Fruit fly (Drosophila melanogaster) whole organism, embryonic: Measurements from ENCODE around the gene CG4278.

Source experiments
- Adf1 ChIP-seq: fragments of 200-800 bp; sonication (Bioruptor generic); IDR thresholded peaks from 2 replicates; pipeline ENCODE4 v1.3.6; 2022; ENCODE audit warnings: missing biosample characterization, missing genetic modification characterization
- Atf-2 ChIP-seq: fragments of 200-800 bp; sonication (Bioruptor generic); optimal IDR thresholded peaks from 2 replicates; lab custom pipeline; 2016; ENCODE audit warnings: missing biosample characterization, missing genetic modification characterization
- B-H1 ChIP-seq: fragments of 200-800 bp; sonication (Bioruptor generic); IDR thresholded peaks from 3 replicates; pipeline ENCODE4 v1.3.6; 2022; ENCODE audit warnings: missing biosample characterization, missing genetic modification characterization
- B-H2 ChIP-seq: fragments of 200-800 bp; sonication (Bioruptor generic); optimal IDR thresholded peaks from 2 replicates; lab custom pipeline; 2018; ENCODE audit warnings: missing biosample characterization, mild to moderate bottlenecking, missing genetic modification characterization
- CG10543 ChIP-seq: fragments of 200-800 bp; sonication (Bioruptor generic); optimal IDR thresholded peaks from 3 replicates; lab custom pipeline; 2017; ENCODE audit warnings: missing biosample characterization, mild to moderate bottlenecking, missing genetic modification characterization, moderate library complexity
- CG11093 ChIP-seq: fragments of 200-800 bp; sonication (Bioruptor generic); IDR thresholded peaks from 3 replicates; pipeline ENCODE4 v1.3.6; 2022; ENCODE audit warnings: missing biosample characterization, missing genetic modification characterization
- CG11398 ChIP-seq: fragments of 200-800 bp; sonication (Bioruptor generic); optimal IDR thresholded peaks from 2 replicates; lab custom pipeline; 2016; ENCODE audit warnings: missing biosample characterization, missing genetic modification characterization
- CG11560 ChIP-seq: fragments of 200-800 bp; sonication (Bioruptor generic); IDR thresholded peaks from 3 replicates; pipeline ENCODE4 v1.3.6; 2022; ENCODE audit warnings: missing biosample characterization, missing genetic modification characterization
- CG12104 ChIP-seq: fragments of 200-800 bp; sonication (Bioruptor generic); optimal IDR thresholded peaks from 3 replicates; lab custom pipeline; 2016; ENCODE audit warnings: missing biosample characterization, missing genetic modification characterization
- CG15269 ChIP-seq: fragments of 200-800 bp; sonication (Bioruptor generic); optimal IDR thresholded peaks from 2 replicates; lab custom pipeline; 2018; ENCODE audit warnings: missing biosample characterization, mild to moderate bottlenecking, missing genetic modification characterization, moderate library complexity
- CG2120 ChIP-seq: fragments of 200-800 bp; sonication (Bioruptor generic); optimal IDR thresholded peaks from 3 replicates; lab custom pipeline; 2016; ENCODE audit warnings: missing biosample characterization, missing genetic modification characterization
- CG31365 ChIP-seq: fragments of 200-800 bp; sonication (Bioruptor generic); optimal IDR thresholded peaks from 2 replicates; lab custom pipeline; 2018; ENCODE audit warnings: missing biosample characterization, mild to moderate bottlenecking, missing genetic modification characterization
- CG4617 ChIP-seq: fragments of 200-800 bp; sonication (Bioruptor generic); optimal IDR thresholded peaks from 3 replicates; lab custom pipeline; 2016; ENCODE audit warnings: missing biosample characterization, missing genetic modification characterization, borderline replicate concordance
- CG6254 ChIP-seq: fragments of 200-800 bp; sonication (Bioruptor generic); optimal IDR thresholded peaks from 3 replicates; lab custom pipeline; 2017; ENCODE audit warnings: mild to moderate bottlenecking, missing biosample characterization, missing genetic modification reagents, missing genetic modification characterization
- CG6272 ChIP-seq: fragments of 200-800 bp; sonication (Bioruptor generic); IDR thresholded peaks from 2 replicates; pipeline ENCODE4 v1.3.6; 2022; ENCODE audit warnings: missing biosample characterization, missing genetic modification characterization
- CG6813 ChIP-seq: fragments of 200-800 bp; sonication (Bioruptor generic); optimal IDR thresholded peaks from 2 replicates; lab custom pipeline; 2017; ENCODE audit warnings: missing biosample characterization, missing genetic modification characterization, mild to moderate bottlenecking, moderate library complexity, missing genetic modification reagents
- CG7372 ChIP-seq: fragments of 200-800 bp; sonication (Bioruptor generic); IDR thresholded peaks from 2 replicates; pipeline ENCODE4 v1.3.6; 2022; ENCODE audit warnings: missing biosample characterization, missing genetic modification characterization
- CG7786 ChIP-seq: fragments of 200-800 bp; sonication (Bioruptor generic); optimal IDR thresholded peaks from 2 replicates; lab custom pipeline; 2016; ENCODE audit warnings: missing biosample characterization, missing genetic modification characterization
- D19A ChIP-seq: fragments of 200-800 bp; optimal IDR thresholded peaks from 3 replicates; lab custom pipeline; 2019; ENCODE audit warnings: missing biosample characterization, mild to moderate bottlenecking, missing genetic modification characterization, moderate library complexity
- D19B ChIP-seq: fragments of 200-800 bp; sonication (Bioruptor generic); optimal IDR thresholded peaks from 2 replicates; lab custom pipeline; 2017; ENCODE audit warnings: missing biosample characterization, mild to moderate bottlenecking, missing genetic modification characterization
- Fer3 ChIP-seq: fragments of 200-800 bp; sonication (Bioruptor generic); optimal IDR thresholded peaks from 2 replicates; lab custom pipeline; 2018; ENCODE audit warnings: missing biosample characterization, mild to moderate bottlenecking, missing genetic modification characterization, moderate library complexity
- HLH3B ChIP-seq: fragments of 200-800 bp; sonication (Bioruptor generic); IDR thresholded peaks from 2 replicates; pipeline ENCODE4 v1.3.6; 2022; ENCODE audit warnings: missing biosample characterization, missing genetic modification characterization
- Hr51 ChIP-seq, 2 experiments: fragments of 200-800 bp; sonication (Bioruptor generic); optimal IDR thresholded peaks; 2 replicates in 1 of 2; 3 replicates in 1 of 2; lab custom pipeline; 2016 to 2018; ENCODE audit warnings: missing biosample characterization in 2 of 2, missing genetic modification characterization in 2 of 2, mild to moderate bottlenecking in 1 of 2, moderate library complexity in 1 of 2
- MESR4 ChIP-seq: fragments of 200-800 bp; sonication (Bioruptor generic); optimal IDR thresholded peaks from 2 replicates; lab custom pipeline; 2018; ENCODE audit warnings: missing biosample characterization, mild to moderate bottlenecking, missing genetic modification characterization, moderate library complexity
- Mad ChIP-seq: fragments of 200-800 bp; sonication (Bioruptor generic); optimal IDR thresholded peaks from 2 replicates; lab custom pipeline; 2016; ENCODE audit warnings: missing biosample characterization, missing genetic modification characterization
- Nf-YC ChIP-seq: fragments of 200-800 bp; optimal IDR thresholded peaks from 3 replicates; lab custom pipeline; 2019; ENCODE audit warnings: missing biosample characterization, mild to moderate bottlenecking, missing genetic modification characterization, moderate library complexity
- Oaz ChIP-seq: fragments of 200-800 bp; sonication (Bioruptor generic); IDR thresholded peaks from 2 replicates; pipeline ENCODE4 v1.3.6; 2022; ENCODE audit warnings: missing biosample characterization, missing genetic modification characterization
- Ptx1 ChIP-seq: fragments of 200-800 bp; sonication (Bioruptor generic); IDR thresholded peaks from 2 replicates; pipeline ENCODE4 v1.3.6; 2022; ENCODE audit warnings: missing biosample characterization, missing genetic modification characterization
- Rfx ChIP-seq: fragments of 200-800 bp; sonication (Bioruptor generic); IDR thresholded peaks from 2 replicates; pipeline ENCODE4 v1.3.6; 2022; ENCODE audit warnings: missing biosample characterization, missing genetic modification characterization
- Ssrp ChIP-seq: fragments of 200-800 bp; sonication (Bioruptor generic); optimal IDR thresholded peaks from 2 replicates; lab custom pipeline; 2018; ENCODE audit warnings: missing biosample characterization, mild to moderate bottlenecking, missing genetic modification characterization, moderate library complexity
- Taf1 ChIP-seq: fragments of 200-800 bp; sonication (Bioruptor generic); IDR thresholded peaks from 2 replicates; pipeline ENCODE4 v1.3.6; 2022; ENCODE audit warnings: missing biosample characterization, missing genetic modification characterization
- Usf ChIP-seq: fragments of 200-800 bp; sonication (Bioruptor generic); optimal IDR thresholded peaks from 2 replicates; lab custom pipeline; 2017; ENCODE audit warnings: missing genotype, missing biosample characterization, missing genetic modification characterization
- bsh ChIP-seq, 2 experiments: fragments of 200-800 bp; sonication (Bioruptor generic); optimal IDR thresholded peaks; 2 replicates each; lab custom pipeline; 2017 to 2018; ENCODE audit warnings: mild to moderate bottlenecking in 2 of 2, missing biosample characterization in 2 of 2, missing genetic modification characterization in 2 of 2, moderate library complexity in 1 of 2
- croc ChIP-seq: fragments of 200-800 bp; sonication (Bioruptor generic); conservative IDR thresholded peaks from 3 replicates; pipeline ENCODE4 v1.3.6; 2022; ENCODE audit warnings: missing biosample characterization, missing genetic modification characterization
- dmrt11E ChIP-seq: fragments of 200-800 bp; sonication (Bioruptor generic); optimal IDR thresholded peaks from 3 replicates; lab custom pipeline; 2018; ENCODE audit warnings: missing biosample characterization, mild to moderate bottlenecking, missing genetic modification characterization, moderate library complexity
- dmrt99B ChIP-seq: fragments of 200-800 bp; sonication (Bioruptor generic); optimal IDR thresholded peaks from 2 replicates; lab custom pipeline; 2018; ENCODE audit warnings: missing biosample characterization, mild to moderate bottlenecking, missing genetic modification characterization, moderate library complexity
- grn ChIP-seq: fragments of 200-800 bp; sonication (Bioruptor generic); optimal IDR thresholded peaks from 3 replicates; lab custom pipeline; 2017; ENCODE audit warnings: missing biosample characterization, missing genetic modification characterization
- inv ChIP-seq: fragments of 200-800 bp; sonication (Bioruptor generic); IDR thresholded peaks from 2 replicates; pipeline ENCODE4 v1.3.6; 2022; ENCODE audit warnings: missing biosample characterization, missing genetic modification characterization; ENCODE audit not compliant: partially characterized antibody
- otp ChIP-seq: fragments of 200-800 bp; sonication (Bioruptor generic); IDR thresholded peaks from 3 replicates; pipeline ENCODE4, ENCODE4 v1.3.6; 2022; ENCODE audit warnings: missing biosample characterization, missing genetic modification characterization
- pb ChIP-seq: fragments of 200-800 bp; sonication (Bioruptor generic); optimal IDR thresholded peaks from 3 replicates; lab custom pipeline; 2016; ENCODE audit warnings: missing biosample characterization, missing genetic modification characterization
- pros ChIP-seq: fragments of 200-800 bp; sonication (Bioruptor generic); optimal IDR thresholded peaks from 3 replicates; lab custom pipeline; 2019; ENCODE audit warnings: missing biosample characterization, mild to moderate bottlenecking, missing genetic modification characterization, moderate library complexity
- slp2 ChIP-seq: fragments of 200-800 bp; sonication (Bioruptor generic); optimal IDR thresholded peaks from 2 replicates; lab custom pipeline; 2016; ENCODE audit warnings: missing biosample characterization, missing genetic modification characterization
- sqz ChIP-seq: fragments of 200-800 bp; sonication (Bioruptor generic); optimal IDR thresholded peaks from 3 replicates; lab custom pipeline; 2018; ENCODE audit warnings: missing biosample characterization, mild to moderate bottlenecking, missing genetic modification characterization
- stc ChIP-seq: fragments of 200-800 bp; sonication (Bioruptor generic); IDR thresholded peaks from 2 replicates; pipeline ENCODE4 v1.3.6; 2022; ENCODE audit warnings: missing biosample characterization, missing genetic modification characterization
- tin ChIP-seq: fragments of 200-800 bp; sonication (Bioruptor generic); optimal IDR thresholded peaks from 3 replicates; lab custom pipeline; 2016; ENCODE audit warnings: missing biosample characterization, missing genetic modification characterization
- trem ChIP-seq: fragments of 200-800 bp; optimal IDR thresholded peaks from 3 replicates; lab custom pipeline; 2019; ENCODE audit warnings: missing biosample characterization, mild to moderate bottlenecking, missing genetic modification characterization, moderate library complexity
- wdn ChIP-seq: fragments of 200-800 bp; sonication (Bioruptor generic); IDR thresholded peaks from 2 replicates; pipeline ENCODE4 v1.3.6; 2022; ENCODE audit warnings: missing biosample characterization, missing genetic modification characterization

Gene CG4278

DNA sequence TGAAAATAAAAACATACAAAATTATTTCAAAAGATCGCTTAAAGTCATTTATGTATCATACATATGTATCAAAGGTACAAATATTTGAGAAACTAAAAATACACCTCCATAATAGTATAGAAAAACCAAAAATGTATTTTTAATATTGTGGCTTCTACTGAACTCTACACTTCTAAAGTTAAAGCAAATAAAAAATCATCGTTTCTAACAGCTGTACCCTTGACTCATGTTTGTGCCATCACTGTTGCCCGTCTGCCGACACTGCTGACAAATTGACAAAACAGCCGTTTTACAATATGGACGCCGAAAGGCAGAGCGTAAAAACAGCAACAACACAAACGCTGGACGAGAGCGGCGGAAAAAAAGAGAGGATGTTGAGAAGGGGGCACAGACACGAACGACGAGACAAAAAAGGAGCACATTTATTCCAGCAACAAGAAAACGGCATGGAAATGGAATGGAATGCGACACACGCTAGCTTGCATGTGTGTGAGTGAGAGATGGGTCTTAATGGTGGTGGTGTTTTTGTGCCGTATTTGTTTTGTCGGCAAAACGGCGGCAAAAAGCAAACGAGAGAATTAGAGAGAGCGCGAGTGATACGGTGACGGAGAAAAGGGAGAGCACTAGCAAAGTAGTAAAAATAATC, 40.4 kb upstream of the CG4278 start (continued):
- TF ChIP-seq otp (GFP tag; lab: Robert Waterston, UW), result no peak
- peak; percentile 85 for TF ChIP-seq dmrt99B
- TF ChIP-seq Ptx1 (GFP tag; lab: Robert Waterston, UW), result no peak
- peak; percentile 35 for TF ChIP-seq Usf
- TF ChIP-seq D19B (GFP tag; lab: Kevin White, UChicago), result peak; percentile 82
- peak; percentile 57 for TF ChIP-seq CG12104 (GFP tag; lab: Kevin White, UChicago)
- no peak for TF ChIP-seq CG11560 (tag; lab: Robert Waterston, UW)
- TF ChIP-seq Rfx (GFP tag; lab: Robert Waterston, UW), result no peak
- TF ChIP-seq B-H2 (GFP tag; lab: Kevin White, UChicago), result peak; percentile 64
- peak; percentile 53 for TF ChIP-seq CG31365
- TF ChIP-seq CG11093 (GFP tag; lab: Robert Waterston, UW), result peak; percentile 66; the same call in 2 of the 3 replicates
- peak; percentile 87 for TF ChIP-seq Fer3
- TF ChIP-seq slp2 (GFP tag; lab: Kevin White, UChicago), result peak; percentile 52
- TF ChIP-seq CG15269 (tag; lab: Kevin White, UChicago), result peak; percentile 83
- no peak for TF ChIP-seq CG7372 (GFP tag; lab: Robert Waterston, UW)
- peak; percentile 57 for TF ChIP-seq Nf-YC (tag; lab: Kevin White, UChicago)
- peak; percentile 72 for TF ChIP-seq CG6272
- TF ChIP-seq tin (GFP tag; lab: Kevin White, UChicago), result peak; percentile 51
- peak; percentile 64 for TF ChIP-seq CG11398
- TF ChIP-seq Oaz (GFP tag; lab: Robert Waterston, UW), result no peak
- TF ChIP-seq Ssrp (tag; lab: Kevin White, UChicago), result peak; percentile 67
- TF ChIP-seq grn (GFP tag; lab: Kevin White, UChicago), result no peak
- peak; percentile 19 for TF ChIP-seq Atf-2
- TF ChIP-seq B-H1 (GFP tag; lab: Robert Waterston, UW), result no peak
- TF ChIP-seq inv (GFP tag; lab: Robert Waterston, UW), result no peak
- peak; percentile 80 for TF ChIP-seq D19A (tag; lab: Kevin White, UChicago)
- TF ChIP-seq trem, result peak; percentile 79
- no peak for TF ChIP-seq MESR4
- TF ChIP-seq wdn, result no peak
- no peak for TF ChIP-seq Adf1 (GFP tag; lab: Robert Waterston, UW)
- TF ChIP-seq croc (GFP tag; lab: Robert Waterston, UW), result peak; percentile 66
- peak; percentile 31 to 82 for TF ChIP-seq bsh (GFP tag; optimal IDR thresholded peaks at IDR 0.05; lab: Kevin White, UChicago)
- peak; percentile 71 for TF ChIP-seq CG10543 (GFP tag; lab: Kevin White, UChicago)
- TF ChIP-seq CG6254 (GFP tag; lab: Kevin White, UChicago), result peak; percentile 82
- peak; percentile 2 for TF ChIP-seq CG4617
- TF ChIP-seq CG7786 (GFP tag; lab: Kevin White, UChicago), result peak; percentile 81
- peak; percentile 77 to 90 for TF ChIP-seq Hr51 (GFP tag; optimal IDR thresholded peaks at IDR 0.05; lab: Kevin White, UChicago)
- no peak for TF ChIP-seq HLH3B
- TF ChIP-seq sqz, result peak; percentile 78
- TF ChIP-seq pb (GFP tag; lab: Kevin White, UChicago), result peak; percentile 83
- TF ChIP-seq CG2120 (GFP tag; lab: Kevin White, UChicago), result peak; percentile 94
- TF ChIP-seq Mad, result peak; percentile 79
- no peak for TF ChIP-seq stc
- no peak for TF ChIP-seq Taf1 (GFP tag; lab: Robert Waterston, UW)
- peak; percentile 61 for TF ChIP-seq CG6813 (GFP tag; lab: Kevin White, UChicago)
- TF ChIP-seq dmrt11E (tag; lab: Kevin White, UChicago), result peak; percentile 81
- TF ChIP-seq pros (GFP tag; lab: Kevin White, UChicago), result peak; percentile 79
